Worm (Caenorhabditis elegans): ENCODE data around the gene cyc-2.1.

DNA sequence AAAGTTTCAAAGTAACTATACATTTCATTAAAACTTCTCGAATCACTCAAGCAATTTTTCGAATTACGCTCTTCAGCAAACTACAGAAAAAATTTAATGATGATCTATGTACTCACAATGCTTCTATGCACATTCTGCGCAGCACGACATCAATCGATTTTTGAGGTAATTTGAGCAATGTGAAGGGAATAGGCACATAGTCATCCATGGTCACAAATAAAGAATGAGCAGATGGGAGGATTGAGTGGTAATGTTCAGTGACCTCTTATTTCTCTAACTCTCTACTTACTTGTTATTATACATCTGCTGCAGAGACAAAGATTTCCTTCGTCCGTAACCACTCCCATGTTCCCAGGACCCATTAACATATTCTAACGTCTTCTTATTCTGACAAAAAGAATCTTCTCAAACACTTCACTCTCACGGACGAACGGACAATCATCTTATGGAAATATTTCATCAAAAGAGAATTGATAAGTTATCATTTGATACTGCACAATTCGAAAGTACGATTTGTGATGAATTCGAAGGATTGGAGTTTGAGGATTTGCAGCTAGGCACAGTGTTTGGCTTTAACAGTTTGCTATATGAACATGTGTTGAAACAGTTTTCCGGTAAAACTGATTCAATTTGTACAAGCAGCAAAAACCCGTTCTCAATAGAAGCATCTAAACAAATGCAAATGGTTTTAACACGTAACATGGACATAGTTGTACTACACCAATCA is 7.3 kb upstream of the cyc-2.1 start, which contains the start of the genes fbxb-77 and Y17G9B.11:
- TF ChIP-seq T22C8.4 (GFP tag; IDR thresholded peaks at IDR 0.05) (no peak), cog-1 (tag; optimal IDR thresholded peaks at IDR 0.05) (no peak), tab-1 (GFP tag; IDR thresholded peaks at IDR 0.05) (no peak), ref-1 (GFP tag; conservative IDR thresholded peaks at IDR 0.05) (no peak), med-1 (GFP tag; optimal IDR thresholded peaks at IDR 0.05; ENCODE audit: insufficient read depth) (no peak)

Measured in whole organism, midembryonic.